Fruit fly (Drosophila melanogaster): ENCODE measurements around the gene CG17896.

dm6 chrX:524331-524730 lies 31.0 kb upstream of the CG17896 start:
- no peak for TF ChIP-seq Gug (GFP tag; IDR thresholded peaks at IDR 0.05)
- no peak for TF ChIP-seq CG6276 (GFP tag; optimal IDR thresholded peaks at IDR 0.05)
- no peak for TF ChIP-seq CG6854 (GFP tag; optimal IDR thresholded peaks at IDR 0.05)
